Worm (Caenorhabditis elegans): Measurements from ENCODE around the gene ZK1240.2.

ZK1240.2 gene

ce11 chrII:2346672-2347071 lies 23.5 kb downstream of the ZK1240.2 start, which contains the start of gene F43C11.4:
TSS of gene F43C11.4 (plus strand) at chrII:2346972.
- TF ChIP-seq nhr-237 (tag; optimal IDR thresholded peaks at IDR 0.05) (no peak), ceh-39 (tag; optimal IDR thresholded peaks at IDR 0.05) (no peak), lin-32 (GFP tag; optimal IDR thresholded peaks at IDR 0.05) (no peak), hlh-1 (tag; optimal IDR thresholded peaks at IDR 0.05) (no peak), elt-1 (tag; optimal IDR thresholded peaks at IDR 0.05; ENCODE audit: borderline replicate concordance, insufficient read depth) (no peak), nhr-12 (tag; optimal IDR thresholded peaks at IDR 0.05) (no peak), nhr-76 (tag; optimal IDR thresholded peaks at IDR 0.05) (no peak), sptf-1 (tag; optimal IDR thresholded peaks at IDR 0.05) (no peak), ceh-83 (GFP tag; optimal IDR thresholded peaks at IDR 0.05) (no peak), drap-1 (GFP tag; optimal IDR thresholded peaks at IDR 0.05) (no peak), mep-1 (tag; optimal IDR thresholded peaks at IDR 0.05) (no peak), unc-62 (GFP tag; optimal IDR thresholded peaks at IDR 0.05) (no peak), M03D4.4 (tag; optimal IDR thresholded peaks at IDR 0.05) (no peak), nhr-2 (tag; optimal IDR thresholded peaks at IDR 0.05) (no peak), ztf-11 (tag; optimal IDR thresholded peaks at IDR 0.05) (no peak), unc-120 (tag; optimal IDR thresholded peaks at IDR 0.05; ENCODE audit: poor library complexity, severe bottlenecking) (no peak), blmp-1 (tag; optimal IDR thresholded peaks at IDR 0.05) (no peak)

ce11 chrII:2352546-2352945 lies 29.4 kb downstream of the ZK1240.2 start, which contains the start of gene F43C11.10:
TSS of gene F43C11.10 (minus strand) at chrII:2352646.
- TF ChIP-seq ceh-83 (GFP tag; optimal IDR thresholded peaks at IDR 0.05) = no peak
- no peak for TF ChIP-seq blmp-1 (tag; optimal IDR thresholded peaks at IDR 0.05)
- TF ChIP-seq pha-4 (tag; optimal IDR thresholded peaks at IDR 0.05) = no peak

- no peak for TF ChIP-seq flh-1 (GFP tag; optimal IDR thresholded peaks at IDR 0.05)
- no peak for TF ChIP-seq ceh-43 (GFP tag; optimal IDR thresholded peaks at IDR 0.05)
- no peak for TF ChIP-seq unc-62 (GFP tag; optimal IDR thresholded peaks at IDR 0.05)
- TF ChIP-seq nhr-28 (tag; optimal IDR thresholded peaks at IDR 0.05) = no peak
- TF ChIP-seq sptf-1 (tag; optimal IDR thresholded peaks at IDR 0.05) = no peak
- no peak for TF ChIP-seq cnd-1 (tag; optimal IDR thresholded peaks at IDR 0.05)
- no peak for TF ChIP-seq ceh-83 (GFP tag; optimal IDR thresholded peaks at IDR 0.05)
- TF ChIP-seq nhr-12 (tag; optimal IDR thresholded peaks at IDR 0.05) = no peak
- no peak for TF ChIP-seq pha-4 (tag; optimal IDR thresholded peaks at IDR 0.05)
- no peak for TF ChIP-seq nhr-2 (tag; optimal IDR thresholded peaks at IDR 0.05)
- no peak for TF ChIP-seq ham-2 (GFP tag; optimal IDR thresholded peaks at IDR 0.05)
- no peak for TF ChIP-seq ceh-39 (tag; optimal IDR thresholded peaks at IDR 0.05)
- TF ChIP-seq zip-8 (tag; optimal IDR thresholded peaks at IDR 0.05) = no peak
- no peak for TF ChIP-seq unc-39 (tag; optimal IDR thresholded peaks at IDR 0.05)
- no peak for TF ChIP-seq drap-1 (GFP tag; optimal IDR thresholded peaks at IDR 0.05)
- no peak for TF ChIP-seq blmp-1 (tag; optimal IDR thresholded peaks at IDR 0.05)
- no peak for TF ChIP-seq snpc-4 (tag; optimal IDR thresholded peaks at IDR 0.05)
Measured at ce11 chrII:2353012-2353411, 29.8 kb downstream of the ZK1240.2 start, which contains the start of gene F43C11.3. TSS of gene F43C11.3 (plus strand) at chrII:2353312.

ce11 chrII:2354476-2354875 lies 31.3 kb downstream of the ZK1240.2 start, which contains the start of gene F43C11.2:
TSS of gene F43C11.2 (plus strand) at chrII:2354776.
- TF ChIP-seq blmp-1 (tag; optimal IDR thresholded peaks at IDR 0.05) = no peak
- no peak for TF ChIP-seq unc-62 (GFP tag; optimal IDR thresholded peaks at IDR 0.05)
- TF ChIP-seq cnd-1 (tag; optimal IDR thresholded peaks at IDR 0.05) = no peak
- no peak for TF ChIP-seq ceh-43 (GFP tag; optimal IDR thresholded peaks at IDR 0.05)
- TF ChIP-seq lsy-2 (tag; optimal IDR thresholded peaks at IDR 0.05) = no peak
- TF ChIP-seq sem-2 (GFP tag; optimal IDR thresholded peaks at IDR 0.05) = no peak
- no peak for TF ChIP-seq elt-3 (tag; optimal IDR thresholded peaks at IDR 0.05)
- TF ChIP-seq snpc-4 (tag; optimal IDR thresholded peaks at IDR 0.05) = no peak
- no peak for TF ChIP-seq ceh-83 (GFP tag; optimal IDR thresholded peaks at IDR 0.05)
- no peak for TF ChIP-seq nhr-28 (tag; optimal IDR thresholded peaks at IDR 0.05)
- no peak for TF ChIP-seq mls-2 (tag; optimal IDR thresholded peaks at IDR 0.05)
- TF ChIP-seq ham-2 (GFP tag; optimal IDR thresholded peaks at IDR 0.05) = no peak
- TF ChIP-seq sptf-1 (tag; optimal IDR thresholded peaks at IDR 0.05) = no peak
- no peak for TF ChIP-seq ztf-11 (tag; optimal IDR thresholded peaks at IDR 0.05)
- TF ChIP-seq bed-3 (GFP tag; optimal IDR thresholded peaks at IDR 0.05) = no peak
- no peak for TF ChIP-seq flh-1 (GFP tag; optimal IDR thresholded peaks at IDR 0.05)
- TF ChIP-seq ces-1 (GFP tag; optimal IDR thresholded peaks at IDR 0.05) = no peak
- TF ChIP-seq unc-120 (tag; optimal IDR thresholded peaks at IDR 0.05; ENCODE audit: poor library complexity, severe bottlenecking) = no peak

Data from whole organism, mixed stage, embryonic.